Worm (Caenorhabditis elegans) whole organism, young adult: ENCODE data around the gene srh-149.

ENCODE experiments used
- B0336.3 ChIP-seq: fragments of 200-800 bp; sonication (Bioruptor generic); IDR thresholded peaks from 2 replicates; pipeline ENCODE4 v1.3.6; 2022; ENCODE audit warnings: missing genetic modification characterization, missing compliant biosample characterization
- C06A6.2 ChIP-seq: fragments of 200-800 bp; sonication (Bioruptor generic); conservative IDR thresholded peaks from 2 replicates; pipeline ENCODE4 v1.3.6; 2022; ENCODE audit warnings: missing genetic modification characterization, missing compliant biosample characterization
- D2030.7 ChIP-seq: fragments of 200-800 bp; sonication (Bioruptor generic); IDR thresholded peaks from 2 replicates; pipeline ENCODE4 v1.3.6; 2022; ENCODE audit warnings: missing genetic modification reagents, missing genetic modification characterization, missing compliant biosample characterization
- F37B4.10 ChIP-seq: fragments of 200-800 bp; sonication (Bioruptor generic); IDR thresholded peaks from 2 replicates; pipeline ENCODE4 v1.3.6; 2022; ENCODE audit warnings: missing genetic modification characterization, missing compliant biosample characterization
- F49E8.2 ChIP-seq: sonication (generic microtip); optimal IDR thresholded peaks from 3 replicates; lab custom pipeline; 2017; ENCODE audit warnings: missing genetic modification characterization, mild to moderate bottlenecking, missing compliant biosample characterization, antibody characterized with exemption, moderate library complexity; ENCODE audit not compliant: insufficient read depth
- F52B5.7 ChIP-seq: sonication (generic microtip); optimal IDR thresholded peaks from 2 replicates; lab custom pipeline; 2016; ENCODE audit warnings: mild to moderate bottlenecking, missing genetic modification characterization, missing compliant biosample characterization
- F57A8.1 ChIP-seq: fragments of 200-800 bp; sonication (Bioruptor generic); optimal IDR thresholded peaks from 2 replicates; lab custom pipeline; 2018; ENCODE audit warnings: mild to moderate bottlenecking, missing genetic modification characterization, moderate library complexity, missing compliant biosample characterization
- Y67H2A.10 ChIP-seq: fragments of 200-800 bp; sonication (Bioruptor generic); conservative IDR thresholded peaks from 2 replicates; pipeline ENCODE4 v1.3.6; 2022; ENCODE audit warnings: missing genetic modification reagents, missing genetic modification characterization, missing compliant biosample characterization
- Y79H2A.3 ChIP-seq: fragments of 200-800 bp; sonication (Bioruptor generic); conservative IDR thresholded peaks from 2 replicates; pipeline ENCODE4 v1.3.6; 2022; ENCODE audit warnings: missing genetic modification reagents, missing genetic modification characterization, missing compliant biosample characterization
- aptf-2 ChIP-seq: fragments of 200-800 bp; sonication (Bioruptor generic); conservative IDR thresholded peaks from 2 replicates; pipeline ENCODE4 v1.3.6; 2022; ENCODE audit warnings: missing genetic modification reagents, missing genetic modification characterization, missing compliant biosample characterization
- attf-3 ChIP-seq: fragments of 200-800 bp; sonication (Bioruptor generic); conservative IDR thresholded peaks from 2 replicates; pipeline ENCODE4 v1.3.6; 2022; ENCODE audit warnings: missing genetic modification reagents, missing genetic modification characterization, missing compliant biosample characterization
- cebp-1 ChIP-seq, 2 experiments: fragments of 200-800 bp in 1 of 2; sonication (Bioruptor generic) in 1 of 2; sonication (generic microtip) in 1 of 2; IDR thresholded peaks in 1 of 2; optimal IDR thresholded peaks in 1 of 2; 2 replicates each; pipeline versions ENCODE4 v1.3.6 to Lab custom; 2017 to 2022; ENCODE audit warnings: missing compliant biosample characterization in 2 of 2, missing genetic modification characterization in 2 of 2, mild to moderate bottlenecking in 1 of 2, missing genetic modification reagents in 1 of 2, moderate library complexity in 1 of 2
- ceh-27 ChIP-seq: fragments of 200-800 bp; sonication (Bioruptor generic); optimal IDR thresholded peaks from 2 replicates; lab custom pipeline; 2018; ENCODE audit warnings: mild to moderate bottlenecking, missing genetic modification characterization, moderate library complexity, missing compliant biosample characterization
- ceh-58 ChIP-seq: fragments of 200-800 bp; sonication (Bioruptor generic); IDR thresholded peaks from 2 replicates; pipeline ENCODE4 v1.3.6; 2022; ENCODE audit warnings: missing genetic modification characterization, missing compliant biosample characterization
- ceh-91 ChIP-seq: fragments of 200-800 bp; sonication (Bioruptor generic); IDR thresholded peaks from 2 replicates; pipeline ENCODE4 v1.3.6; 2022; ENCODE audit warnings: missing genetic modification reagents, missing genetic modification characterization, missing compliant biosample characterization
- die-1 ChIP-seq: sonication (generic microtip); optimal IDR thresholded peaks from 2 replicates; lab custom pipeline; 2016; ENCODE audit warnings: missing genotype, mild to moderate bottlenecking, missing genetic modification characterization, missing compliant biosample characterization
- dox-1 ChIP-seq: fragments of 200-800 bp; sonication (Bioruptor generic); IDR thresholded peaks from 2 replicates; pipeline ENCODE4 v1.3.6; 2022; ENCODE audit warnings: missing genetic modification reagents, missing genetic modification characterization, missing compliant biosample characterization
- egl-44 ChIP-seq: fragments of 200-800 bp; sonication (Bioruptor generic); IDR thresholded peaks from 2 replicates; pipeline ENCODE4 v1.3.6; 2022; ENCODE audit warnings: missing genetic modification reagents, missing genetic modification characterization, missing compliant biosample characterization
- egrh-3 ChIP-seq: fragments of 200-800 bp; sonication (Bioruptor generic); IDR thresholded peaks from 2 replicates; pipeline ENCODE4 v1.3.6; 2022; ENCODE audit warnings: missing genetic modification reagents, missing genetic modification characterization, missing compliant biosample characterization
- gei-17 ChIP-seq: fragments of 200-800 bp; sonication (Bioruptor generic); optimal IDR thresholded peaks from 2 replicates; lab custom pipeline; 2018; ENCODE audit warnings: mild to moderate bottlenecking, missing genetic modification characterization, missing compliant biosample characterization
- hsf-1 ChIP-seq: fragments of 200-800 bp; sonication (Bioruptor generic); IDR thresholded peaks from 2 replicates; pipeline ENCODE4 v1.3.6; 2022; ENCODE audit warnings: missing genetic modification reagents, missing genetic modification characterization, missing compliant biosample characterization
- lin-26 ChIP-seq: fragments of 200-800 bp; sonication (Bioruptor generic); IDR thresholded peaks from 2 replicates; pipeline ENCODE4 v1.3.6; 2022; ENCODE audit warnings: missing genetic modification reagents, missing genetic modification characterization, missing compliant biosample characterization
- lin-40 ChIP-seq: sonication (generic microtip); optimal IDR thresholded peaks from 2 replicates; lab custom pipeline; 2016; ENCODE audit warnings: missing genetic modification characterization, mild to moderate bottlenecking, missing compliant biosample characterization, missing genotype, missing genetic modification reagents
- lsy-27 ChIP-seq: sonication (generic microtip); optimal IDR thresholded peaks from 2 replicates; lab custom pipeline; 2017; ENCODE audit warnings: missing genetic modification characterization, mild to moderate bottlenecking, missing compliant biosample characterization, antibody characterized with exemption, missing genotype, borderline replicate concordance; ENCODE audit not compliant: insufficient read depth
- nfyb-1 ChIP-seq: fragments of 200-800 bp; sonication (Bioruptor generic); IDR thresholded peaks from 2 replicates; pipeline ENCODE4 v1.3.6; 2022; ENCODE audit warnings: missing genetic modification reagents, missing genetic modification characterization, missing compliant biosample characterization
- nhr-179 ChIP-seq: sonication (generic microtip); optimal IDR thresholded peaks from 2 replicates; lab custom pipeline; 2016; ENCODE audit warnings: mild to moderate bottlenecking, missing genetic modification characterization, missing compliant biosample characterization
- nhr-80 ChIP-seq: sonication (generic microtip); optimal IDR thresholded peaks from 2 replicates; lab custom pipeline; 2016; ENCODE audit warnings: missing genetic modification characterization, missing compliant biosample characterization
- pbrm-1 ChIP-seq: fragments of 200-800 bp; sonication (Bioruptor generic); IDR thresholded peaks from 2 replicates; pipeline ENCODE4 v1.3.6; 2022; ENCODE audit warnings: missing genetic modification reagents, missing genetic modification characterization, missing compliant biosample characterization
- sdz-38 ChIP-seq: sonication (generic microtip); optimal IDR thresholded peaks from 2 replicates; lab custom pipeline; 2016; ENCODE audit warnings: missing genotype, missing genetic modification characterization, missing compliant biosample characterization
- ztf-22 ChIP-seq: fragments of 200-800 bp; sonication (Bioruptor generic); optimal IDR thresholded peaks from 2 replicates; lab custom pipeline; 2018; ENCODE audit warnings: mild to moderate bottlenecking, missing genetic modification characterization, moderate library complexity, missing compliant biosample characterization

The srh-149 gene

ce11 chrV:15841095-15841494, at the start of gene srh-149:
TSS of gene srh-149 (minus strand) at chrV:15841195.
- no peak for TF ChIP-seq lin-26
- no peak for TF ChIP-seq D2030.7

- TF ChIP-seq C06A6.2 (GFP tag; lab: Robert Waterston, UW) (no peak), nhr-80 (tag; lab: Kevin White, UChicago) (peak; percentile 31), cebp-1 (GFP tag; IDR thresholded peaks at IDR 0.05; lab: Robert Waterston, UW) (no peak), cebp-1 (tag; optimal IDR thresholded peaks at IDR 0.05; lab: Kevin White, UChicago) (peak; percentile 28), pbrm-1 (GFP tag; lab: Robert Waterston, UW) (no peak), aptf-2 (GFP tag; lab: Robert Waterston, UW) (no peak), F52B5.7 (tag; lab: Kevin White, UChicago) (no peak)
Observed at ce11 chrV:15890115-15890514, 49.1 kb upstream of the srh-149 start.

DNA sequence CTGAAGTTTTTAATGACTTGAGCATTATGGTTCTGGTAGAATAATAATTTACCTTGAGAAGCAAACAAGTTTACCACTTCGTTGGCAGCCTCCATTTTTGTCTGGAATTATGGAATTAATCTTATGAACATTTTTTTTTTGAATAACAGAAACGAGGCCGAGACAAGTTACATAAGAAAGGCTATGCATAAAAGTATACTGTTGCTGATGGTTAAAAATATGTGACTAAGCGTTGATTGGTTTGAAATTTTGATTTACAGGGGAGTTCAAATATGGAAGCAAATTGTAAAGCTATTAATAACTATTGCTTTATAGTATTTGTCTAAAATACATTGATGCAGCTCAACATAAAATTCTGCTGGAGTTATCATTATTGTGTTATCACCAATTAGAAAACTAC, 47.8 kb upstream of the srh-149 start, which contains the start of gene cgt-1:
cgt-1 (minus strand) TSS at position 101 of the 400 bp plus-strand sequence.
- TF ChIP-seq lsy-27: no peak
- no peak for TF ChIP-seq F37B4.10 (GFP tag; lab: Robert Waterston, UW)
- TF ChIP-seq B0336.3 (GFP tag; lab: Robert Waterston, UW): no peak
- TF ChIP-seq nhr-179: no peak
- TF ChIP-seq sdz-38 (tag; lab: Kevin White, UChicago): no peak
- no peak for TF ChIP-seq Y67H2A.10 (GFP tag; lab: Robert Waterston, UW)
- TF ChIP-seq gei-17 (GFP tag; lab: Kevin White, UChicago): no peak
- no peak for TF ChIP-seq ceh-91 (GFP tag; lab: Robert Waterston, UW)

- peak; percentile 72 for TF ChIP-seq nhr-80 (tag; lab: Kevin White, UChicago)
- no peak for TF ChIP-seq aptf-2 (GFP tag; lab: Robert Waterston, UW)
- TF ChIP-seq ztf-22 (GFP tag; lab: Kevin White, UChicago): peak; percentile 26
- TF ChIP-seq egl-44 (GFP tag; lab: Robert Waterston, UW): 0 out of 2 replicates have a peak, but pooled peaks have one; percentile 23
- TF ChIP-seq F49E8.2 (tag; lab: Kevin White, UChicago): no peak
- TF ChIP-seq pbrm-1 (GFP tag; lab: Robert Waterston, UW): no peak
- no peak for TF ChIP-seq cebp-1 (GFP tag; IDR thresholded peaks at IDR 0.05; lab: Robert Waterston, UW)
- peak; percentile 21 for TF ChIP-seq cebp-1 (tag; optimal IDR thresholded peaks at IDR 0.05; lab: Kevin White, UChicago)
- TF ChIP-seq nfyb-1 (GFP tag; lab: Robert Waterston, UW): peak; percentile 55; the same call in 1 of the 2 replicates
- TF ChIP-seq dox-1 (GFP tag; lab: Robert Waterston, UW): peak; percentile 32; the same call in 1 of the 2 replicates
- TF ChIP-seq egrh-3 (GFP tag; lab: Robert Waterston, UW): no peak
Observed at ce11 chrV:15887708-15888295, 46.8 kb upstream of the srh-149 start.

DNA sequence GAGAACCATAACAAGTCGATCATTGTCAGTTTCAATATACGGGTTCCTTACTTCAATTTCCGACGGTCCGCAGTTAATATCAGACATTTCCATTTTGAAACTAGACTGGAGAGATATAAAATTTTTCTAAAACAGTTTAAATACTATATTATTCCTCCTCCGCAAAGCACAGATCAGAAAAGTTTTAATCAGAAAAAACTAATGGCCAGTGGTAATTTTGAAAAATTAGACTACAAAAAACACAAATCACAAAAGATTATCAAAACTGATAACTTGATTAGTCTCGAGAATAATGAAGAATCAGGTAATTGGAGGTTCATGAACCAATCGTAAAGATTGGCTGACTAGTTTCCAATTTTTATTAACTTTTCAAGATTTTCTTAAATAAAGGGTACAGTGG, 45.0 kb upstream of the srh-149 start, which contains the start of gene T06C12.9:
T06C12.9 (minus strand) TSS at position 101 of the 400 bp plus-strand sequence.
- TF ChIP-seq lin-40 (tag; lab: Kevin White, UChicago) (no peak), ceh-27 (GFP tag; lab: Kevin White, UChicago) (no peak), hsf-1 (GFP tag; lab: Robert Waterston, UW) (no peak), C06A6.2 (GFP tag; lab: Robert Waterston, UW) (no peak), ceh-58 (GFP tag; lab: Robert Waterston, UW) (no peak), die-1 (no peak), F57A8.1 (GFP tag; lab: Kevin White, UChicago) (no peak), attf-3 (GFP tag; lab: Robert Waterston, UW) (no peak), Y79H2A.3 (GFP tag; lab: Robert Waterston, UW) (no peak), nhr-80 (tag; lab: Kevin White, UChicago) (no peak)
